Worm (Caenorhabditis elegans): ENCODE measurements around the gene Y57G7A.6.

The Y57G7A.6 gene

ce11 chrII:1242475-1242874 is 42.9 kb downstream of the Y57G7A.6 start:
- TF ChIP-seq unc-62 (GFP tag; optimal IDR thresholded peaks at IDR 0.05) = no peak

- TF ChIP-seq unc-62 (GFP tag; optimal IDR thresholded peaks at IDR 0.05) = no peak
These were observed 44.2 kb downstream of the Y57G7A.6 start for ce11 chrII:1241176-1241730.

ce11 chrII:1240436-1240835 is 45.0 kb downstream of the Y57G7A.6 start:
- no peak for TF ChIP-seq unc-62 (GFP tag; optimal IDR thresholded peaks at IDR 0.05)

ce11 chrII:1239433-1240020 is 45.9 kb downstream of the Y57G7A.6 start:
- TF ChIP-seq unc-62 (GFP tag; optimal IDR thresholded peaks at IDR 0.05) = no peak

- no peak for TF ChIP-seq unc-62 (GFP tag; optimal IDR thresholded peaks at IDR 0.05)
These were observed 47.6 kb downstream of the Y57G7A.6 start for ce11 chrII:1237845-1238244.

- TF ChIP-seq unc-62 (GFP tag; optimal IDR thresholded peaks at IDR 0.05) = no peak
These were observed 48.9 kb downstream of the Y57G7A.6 start for ce11 chrII:1236479-1236878.

- TF ChIP-seq unc-62 (GFP tag; optimal IDR thresholded peaks at IDR 0.05) = no peak
These were observed 49.4 kb downstream of the Y57G7A.6 start for ce11 chrII:1236003-1236402.

- no peak for TF ChIP-seq unc-62 (GFP tag; optimal IDR thresholded peaks at IDR 0.05)
These were observed 50.4 kb downstream of the Y57G7A.6 start for ce11 chrII:1234971-1235370.

- no peak for TF ChIP-seq unc-62 (GFP tag; optimal IDR thresholded peaks at IDR 0.05)
These were observed 52.4 kb downstream of the Y57G7A.6 start for ce11 chrII:1232967-1233366.

Data from whole organism, dauer.